Worm (Caenorhabditis elegans) whole organism, L4 larva: ENCODE results near the gene tmem-231.

Experiments
- Y48G9A.11 ChIP-seq: fragments of 200-800 bp; sonication (Bioruptor generic); IDR thresholded peaks from 2 replicates; pipeline ENCODE4 v1.3.6; 2022; ENCODE audit warnings: missing genetic modification reagents, missing genetic modification characterization, missing compliant biosample characterization
- aha-1 ChIP-seq: fragments of 150-350 bp; peaks from one replicate; lab custom pipeline; 2014; ENCODE audit warnings: missing biosample characterization, missing genetic modification characterization
- ceh-20 ChIP-seq: fragments of 200-800 bp; sonication (Bioruptor generic); IDR thresholded peaks from 2 replicates; pipeline ENCODE4 v1.3.6; 2022; ENCODE audit warnings: missing genetic modification reagents, missing genetic modification characterization, missing compliant biosample characterization
- ceh-62 ChIP-seq: sonication (generic microtip); optimal IDR thresholded peaks from 2 replicates; lab custom pipeline; 2017; ENCODE audit warnings: missing biosample characterization, missing genetic modification characterization
- ces-1 ChIP-seq: fragments of 150-350 bp; sonication (generic microtip); optimal IDR thresholded peaks from 4 replicates; lab custom pipeline; 2014; ENCODE audit warnings: missing biosample characterization, missing genetic modification reagents, missing genetic modification characterization
- daf-16 ChIP-seq, 3 experiments: sonication (generic microtip); optimal IDR thresholded peaks; 2 replicates each; lab custom pipeline; 2016 to 2017; ENCODE audit warnings: missing genetic modification characterization in 3 of 3, missing genetic modification reagents in 3 of 3, mild to moderate bottlenecking in 2 of 3, missing compliant biosample characterization in 2 of 3, missing biosample characterization in 1 of 3, moderate library complexity in 1 of 3
- dmd-6 ChIP-seq: fragments of 200-800 bp; sonication (Bioruptor generic); IDR thresholded peaks from 2 replicates; pipeline ENCODE4 v1.3.6; 2022; ENCODE audit warnings: missing genetic modification reagents, missing genetic modification characterization, missing compliant biosample characterization
- dve-1 ChIP-seq: sonication (generic microtip); optimal IDR thresholded peaks from 2 replicates; lab custom pipeline; 2017; ENCODE audit warnings: antibody characterized with exemption, mild to moderate bottlenecking, missing genetic modification characterization, missing compliant biosample characterization; ENCODE audit not compliant: insufficient read depth
- fkh-10 ChIP-seq: fragments of 150-350 bp; optimal IDR thresholded peaks from 2 replicates; lab custom pipeline; 2014; ENCODE audit warnings: missing biosample characterization, missing genetic modification reagents, missing genetic modification characterization
- hif-1 ChIP-seq, 2 experiments: sonication (generic microtip); optimal IDR thresholded peaks; 2 replicates each; lab custom pipeline; 2016 to 2017; ENCODE audit warnings: missing compliant biosample characterization in 2 of 2, missing genetic modification characterization in 2 of 2, missing genetic modification reagents in 2 of 2, missing genotype in 2 of 2, mild to moderate bottlenecking in 1 of 2
- hlh-11 ChIP-seq: fragments of 200-800 bp; sonication (Bioruptor generic); optimal IDR thresholded peaks from 2 replicates; lab custom pipeline; 2018; ENCODE audit warnings: mild to moderate bottlenecking, missing genetic modification characterization, missing compliant biosample characterization
- hlh-30 ChIP-seq: sonication (generic microtip); optimal IDR thresholded peaks from 2 replicates; lab custom pipeline; 2017; ENCODE audit warnings: antibody characterized with exemption, mild to moderate bottlenecking, missing genetic modification characterization, missing compliant biosample characterization; ENCODE audit not compliant: insufficient read depth
- hmg-1.1 ChIP-seq: fragments of 200-800 bp; sonication (Bioruptor generic); IDR thresholded peaks from 2 replicates; pipeline ENCODE4 v1.3.6; 2022; ENCODE audit warnings: missing genetic modification reagents, missing genetic modification characterization, missing compliant biosample characterization
- lim-7 ChIP-seq: fragments of 200-800 bp; sonication (Bioruptor generic); IDR thresholded peaks from 2 replicates; pipeline ENCODE4 v1.3.6; 2022; ENCODE audit warnings: missing genetic modification characterization, missing compliant biosample characterization
- lin-13 ChIP-seq: fragments of 150-350 bp; optimal IDR thresholded peaks from 2 replicates; lab custom pipeline; 2014; ENCODE audit warnings: missing biosample characterization, missing genetic modification reagents, missing genetic modification characterization
- lsy-2 ChIP-seq, 2 experiments: fragments of 150-350 bp in 1 of 2; sonication (generic microtip) in 1 of 2; optimal IDR thresholded peaks; 2 replicates each; lab custom pipeline; 2014 to 2017; ENCODE audit warnings: missing biosample characterization in 2 of 2, missing genetic modification characterization in 2 of 2
- madf-9 ChIP-seq: fragments of 200-800 bp; sonication (Bioruptor generic); conservative IDR thresholded peaks from 2 replicates; pipeline ENCODE4 v1.3.6; 2022; ENCODE audit warnings: missing genetic modification reagents, missing genetic modification characterization, missing compliant biosample characterization
- mdl-1 ChIP-seq, 2 experiments: fragments of 150-350 bp in 1 of 2; sonication (generic microtip) in 1 of 2; optimal IDR thresholded peaks; 2 replicates each; lab custom pipeline; 2014 to 2017; ENCODE audit warnings: missing biosample characterization in 2 of 2, missing genetic modification characterization in 2 of 2
- mep-1 ChIP-seq: fragments of 150-350 bp; sonication (generic microtip); optimal IDR thresholded peaks from 3 replicates; lab custom pipeline; 2014; ENCODE audit warnings: missing biosample characterization, missing genetic modification characterization
- mes-2 ChIP-seq: sonication (generic microtip); optimal IDR thresholded peaks from 2 replicates; lab custom pipeline; 2016; ENCODE audit warnings: missing genotype, mild to moderate bottlenecking, missing genetic modification characterization, missing compliant biosample characterization; ENCODE audit not compliant: poor library complexity, severe bottlenecking
- mxl-3 ChIP-seq: fragments of 200-800 bp; sonication (Bioruptor generic); optimal IDR thresholded peaks from 2 replicates; lab custom pipeline; 2018; ENCODE audit warnings: mild to moderate bottlenecking, missing genetic modification characterization, missing compliant biosample characterization
- nhr-10 ChIP-seq: fragments of 150-350 bp; optimal IDR thresholded peaks from 2 replicates; lab custom pipeline; 2014; ENCODE audit warnings: missing biosample characterization, missing genetic modification characterization
- nhr-237 ChIP-seq: sonication (generic microtip); optimal IDR thresholded peaks from 2 replicates; lab custom pipeline; 2017; ENCODE audit warnings: missing biosample characterization, missing genetic modification characterization
- nhr-28 ChIP-seq: fragments of 150-350 bp; optimal IDR thresholded peaks from 2 replicates; lab custom pipeline; 2014; ENCODE audit warnings: missing biosample characterization, missing genetic modification characterization
- nhr-48 ChIP-seq: sonication (generic microtip); optimal IDR thresholded peaks from 2 replicates; lab custom pipeline; 2016; ENCODE audit warnings: mild to moderate bottlenecking, missing genetic modification characterization, missing compliant biosample characterization
- php-3 ChIP-seq: fragments of 200-800 bp; sonication (Bioruptor generic); IDR thresholded peaks from 2 replicates; pipeline ENCODE4 v1.3.6; 2022; ENCODE audit warnings: missing genetic modification reagents, missing genetic modification characterization, missing compliant biosample characterization
- pqm-1 ChIP-seq: sonication (generic microtip); optimal IDR thresholded peaks from 2 replicates; lab custom pipeline; 2017; ENCODE audit warnings: missing biosample characterization, missing genetic modification characterization
- saeg-2 ChIP-seq: fragments of 200-800 bp; sonication (Bioruptor generic); IDR thresholded peaks from 2 replicates; pipeline ENCODE4 v1.3.6; 2022; ENCODE audit warnings: missing genetic modification reagents, missing genetic modification characterization, missing compliant biosample characterization
- tra-1 ChIP-seq: fragments of 200-800 bp; sonication (Bioruptor generic); IDR thresholded peaks from 2 replicates; pipeline ENCODE4 v1.3.6; 2022; ENCODE audit warnings: missing genetic modification reagents, missing genetic modification characterization, missing compliant biosample characterization
- unc-130 ChIP-seq: sonication (generic microtip); optimal IDR thresholded peaks from 2 replicates; lab custom pipeline; 2016; ENCODE audit warnings: missing genetic modification reagents, missing genetic modification characterization, missing compliant biosample characterization
- unc-62 ChIP-seq, 3 experiments: fragments of 150-350 bp in 1 of 3; sonication (generic microtip); optimal IDR thresholded peaks in 2 of 3; peaks in 1 of 3; 1 replicate in 1 of 3; 2 replicates in 2 of 3; lab custom pipeline; 2014 to 2017; ENCODE audit warnings: missing biosample characterization in 3 of 3, missing genetic modification characterization in 3 of 3, missing genetic modification reagents in 3 of 3, missing genotype in 1 of 3
- zag-1 ChIP-seq: fragments of 150-350 bp; optimal IDR thresholded peaks from 2 replicates; lab custom pipeline; 2014; ENCODE audit warnings: missing biosample characterization, missing genetic modification characterization
- ztf-7 ChIP-seq: fragments of 150-350 bp; optimal IDR thresholded peaks from 2 replicates; lab custom pipeline; 2014; ENCODE audit warnings: missing biosample characterization, missing genetic modification characterization

Gene tmem-231

DNA sequence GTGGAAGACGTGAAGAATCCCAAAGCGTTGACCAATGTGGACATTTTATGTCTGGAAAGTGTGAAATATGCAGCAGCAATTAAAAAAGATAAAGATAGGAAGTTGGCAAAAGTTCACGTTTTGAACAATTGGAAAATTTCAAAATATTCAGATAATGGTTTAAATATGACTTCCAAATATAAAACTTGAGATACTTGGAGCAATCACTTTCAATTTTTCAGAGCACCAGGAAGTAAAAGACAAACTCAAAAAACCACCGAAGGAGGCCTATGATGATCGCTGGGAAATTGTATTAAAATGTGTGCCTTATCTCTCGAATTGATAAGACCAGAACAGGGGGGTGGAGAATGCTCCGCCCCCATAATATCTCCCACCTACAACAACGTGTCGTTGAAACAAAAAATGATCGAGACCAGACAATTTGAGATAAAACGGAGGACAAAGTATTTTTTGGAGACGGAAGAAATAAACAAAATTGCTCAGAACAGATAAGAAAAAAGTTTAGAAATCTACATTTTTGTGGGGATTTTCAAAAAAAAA, 25.2 kb downstream of the tmem-231 start, which contains the start of gene eppl-1 (continued):
- TF ChIP-seq nhr-48 (tag; lab: Kevin White, UChicago) (no peak), hlh-30 (no peak), lim-7 (GFP tag; lab: Robert Waterston, UW) (no peak), mxl-3 (peak; percentile 64), hmg-1.1 (GFP tag; lab: Robert Waterston, UW) (no peak)

DNA sequence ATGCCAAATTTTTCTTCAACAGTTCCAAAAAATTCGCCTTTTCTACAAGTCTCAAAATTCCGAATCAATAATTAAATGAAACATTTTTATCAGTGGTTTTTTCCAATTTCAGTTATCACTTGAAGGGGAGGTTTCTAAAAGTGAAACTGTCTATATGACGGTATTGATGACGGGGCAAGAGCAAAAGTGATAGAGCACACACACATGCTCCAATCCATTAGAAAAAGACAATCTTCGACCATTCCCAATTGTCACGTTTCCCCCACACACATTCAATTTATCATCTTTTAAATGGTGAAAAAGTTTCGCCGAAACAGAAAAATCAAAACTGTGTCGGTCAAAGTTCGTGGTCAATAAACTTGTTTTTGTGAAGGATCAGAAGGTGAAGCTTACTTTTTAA, 26.6 kb downstream of the tmem-231 start:
- TF ChIP-seq lin-13 (GFP tag; lab: Kevin White, UChicago) (no peak), pqm-1 (tag; lab: Kevin White, UChicago) (peak; percentile 66), mep-1 (tag; lab: Kevin White, UChicago) (peak; percentile 15), nhr-48 (tag; lab: Kevin White, UChicago) (peak; percentile 12), dmd-6 (GFP tag; lab: Robert Waterston, UW) (peak; percentile 94), mxl-3 (peak; percentile 8), fkh-10 (no peak), ceh-62 (no peak), mdl-1 (tag; optimal IDR thresholded peaks at IDR 0.05; lab: Kevin White, UChicago) (peak in 1 of 2 experiments; percentile 37), nhr-10 (tag; lab: Kevin White, UChicago) (no peak), ztf-7 (tag; lab: Kevin White, UChicago) (peak; percentile 47), saeg-2 (GFP tag; lab: Robert Waterston, UW) (no peak), daf-16 (GFP tag; optimal IDR thresholded peaks at IDR 0.05; lab: Kevin White, UChicago) (no peak), daf-16 (tag; optimal IDR thresholded peaks at IDR 0.05; lab: Kevin White, UChicago) (peak; percentile 53), hlh-30 (peak; percentile 42), dve-1 (tag; lab: Kevin White, UChicago) (peak; percentile 88), nhr-28 (peak; percentile 54), tra-1 (GFP tag; lab: Robert Waterston, UW) (0 out of 2 replicates have a peak, but pooled peaks have one; percentile 41), hif-1 (tag; optimal IDR thresholded peaks at IDR 0.05; lab: Kevin White, UChicago) (peak in 1 of 2 experiments; percentile 81), zag-1 (no peak), aha-1 (tag; lab: Kevin White, UChicago) (peak; percentile 74), lim-7 (GFP tag; lab: Robert Waterston, UW) (peak; percentile 9; the same call in 1 of the 2 replicates), lsy-2 (tag; optimal IDR thresholded peaks at IDR 0.05; lab: Kevin White, UChicago) (peak in 1 of 2 experiments; percentile 26), php-3 (GFP tag; lab: Robert Waterston, UW) (peak; percentile 74), unc-62 (GFP tag; optimal IDR thresholded peaks at IDR 0.05 in 1 of 2; lab: Kevin White, UChicago) (peak in 1 of 2 experiments; percentile 48), unc-62 (tag; optimal IDR thresholded peaks at IDR 0.05; lab: Kevin White, UChicago) (no peak), unc-130 (no peak), hlh-11 (tag; lab: Kevin White, UChicago) (peak; percentile 80)

DNA sequence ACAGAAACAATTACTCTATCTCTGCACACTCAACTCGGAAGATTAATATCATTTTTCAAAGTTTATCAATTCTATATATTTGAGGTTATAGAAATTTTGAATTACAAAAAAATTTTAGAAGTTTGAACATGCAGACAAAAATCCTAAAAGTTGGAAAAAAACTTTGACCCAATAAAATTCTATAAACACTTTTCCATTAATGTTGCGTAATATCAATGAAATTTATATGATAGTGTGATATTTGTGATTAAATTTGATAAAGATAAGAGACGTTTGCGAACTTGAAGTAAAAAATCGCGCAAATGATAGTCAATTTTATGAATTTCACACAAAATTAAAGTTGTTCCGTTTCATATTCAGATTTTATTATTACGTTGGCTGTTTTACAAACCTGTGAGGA, 27.5 kb downstream of the tmem-231 start:
- TF ChIP-seq pqm-1 (tag; lab: Kevin White, UChicago) = peak; percentile 31
- no peak for TF ChIP-seq madf-9 (GFP tag; lab: Robert Waterston, UW)
- no peak for TF ChIP-seq daf-16 (GFP tag; optimal IDR thresholded peaks at IDR 0.05; lab: Kevin White, UChicago)
- peak; percentile 33 for TF ChIP-seq daf-16 (tag; optimal IDR thresholded peaks at IDR 0.05; lab: Kevin White, UChicago)
- peak; percentile 32 for TF ChIP-seq aha-1 (tag; lab: Kevin White, UChicago)
- peak; percentile 53 for TF ChIP-seq php-3 (GFP tag; lab: Robert Waterston, UW)
- no peak for TF ChIP-seq ceh-20

DNA sequence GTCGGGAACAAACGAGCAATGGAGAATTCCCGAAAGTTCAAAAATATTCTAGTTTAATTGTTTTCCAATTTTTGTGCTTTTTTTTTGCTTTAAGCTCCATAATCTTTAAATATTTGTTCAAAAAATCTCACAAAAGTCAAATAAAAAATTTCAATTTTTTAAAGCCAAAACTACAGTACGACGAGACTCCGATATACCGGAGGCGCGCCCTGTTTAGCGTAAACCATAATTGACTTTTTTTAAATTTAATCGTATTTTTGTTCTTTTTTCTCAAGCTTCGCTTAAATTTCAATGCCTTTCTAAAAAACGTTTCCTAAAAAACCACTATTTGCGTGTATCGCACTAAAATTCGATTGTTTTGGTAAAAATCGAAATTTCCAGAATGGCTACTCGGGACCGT, 30.3 kb downstream of the tmem-231 start, which contains the start of gene syx-4:
TSS of gene syx-4 (plus strand) at position 382 of the 400 bp plus-strand sequence.
- TF ChIP-seq mes-2 (tag; lab: Kevin White, UChicago) = no peak
- no peak for TF ChIP-seq ces-1 (GFP tag; lab: Kevin White, UChicago)
- TF ChIP-seq Y48G9A.11 (GFP tag; lab: Robert Waterston, UW) = peak; percentile 97
- no peak for TF ChIP-seq nhr-237 (tag; lab: Kevin White, UChicago)
- TF ChIP-seq tra-1 (GFP tag; lab: Robert Waterston, UW) = no peak
